Fruit fly (Drosophila melanogaster): ENCODE measurements around the gene I-2.
A peak's percentile ranks its signal among the peaks of the same experiment; 100 is the strongest.

- TF ChIP-seq br (GFP tag; optimal IDR thresholded peaks at IDR 0.05) (peak; percentile 32), usp (GFP tag; optimal IDR thresholded peaks at IDR 0.05) (no peak), CrebA (GFP tag; optimal IDR thresholded peaks at IDR 0.05; ENCODE audit: borderline replicate concordance) (no peak), Hr78 (GFP tag; optimal IDR thresholded peaks at IDR 0.05) (no peak), brk (GFP tag; optimal IDR thresholded peaks at IDR 0.05) (no peak), Myc (optimal IDR thresholded peaks at IDR 0.05) (no peak)
Observed at dm6 chr3L:9847420-9847977, 10.9 kb upstream of the I-2 start.

Data from whole organism, wandering third instar larva.